Worm (Caenorhabditis elegans): Measurements from ENCODE around the gene rpia-1.
A peak's percentile ranks its signal among the peaks of the same experiment; 100 is the strongest.

rpia-1 gene

DNA sequence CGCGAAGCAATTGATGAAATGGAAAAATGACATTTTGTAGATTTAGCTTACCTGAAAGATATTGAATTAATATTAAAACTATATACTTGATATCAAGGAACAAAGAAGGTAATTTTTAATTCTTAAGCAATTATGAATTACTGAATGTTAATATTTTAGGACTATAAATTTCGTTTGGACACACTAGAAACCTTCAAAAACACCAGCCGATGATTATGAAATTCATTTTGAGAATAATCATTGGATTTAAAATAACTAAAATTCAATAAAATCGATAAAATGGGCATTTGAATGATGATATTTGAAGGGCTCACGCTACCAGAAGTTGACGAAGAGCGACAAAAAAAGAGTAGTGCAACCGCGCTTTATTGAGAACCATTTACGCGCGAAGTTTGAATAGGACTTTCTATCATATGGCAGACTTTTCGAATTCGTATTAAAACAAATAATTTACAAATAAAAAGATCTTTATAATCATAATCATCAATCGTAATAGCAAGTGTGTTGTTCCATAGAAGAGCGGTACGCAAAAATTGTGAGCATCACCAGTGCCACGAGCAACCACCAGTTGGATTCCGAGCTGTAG is 49.0 kb upstream of the rpia-1 start, which contains the start of gene ZK418.5 (continued):
- TF ChIP-seq pag-3 (tag; optimal IDR thresholded peaks at IDR 0.05; ENCODE audit: borderline replicate concordance, insufficient read depth) (no peak), nhr-76 (tag; optimal IDR thresholded peaks at IDR 0.05) (no peak), dsc-1 (tag; optimal IDR thresholded peaks at IDR 0.05) (no peak), rnt-1 (tag; optimal IDR thresholded peaks at IDR 0.05) (peak; percentile 78), lir-3 (tag; optimal IDR thresholded peaks at IDR 0.05; ENCODE audit: poor library complexity) (no peak), dpl-1 (GFP tag; optimal IDR thresholded peaks at IDR 0.05) (peak; percentile 92 to 97 (median 96)), jun-1 (tag; optimal IDR thresholded peaks at IDR 0.05) (no peak), ztf-4 (tag; optimal IDR thresholded peaks at IDR 0.05) (no peak), unc-98 (GFP tag; IDR thresholded peaks at IDR 0.05) (no peak), ceh-82 (tag; optimal IDR thresholded peaks at IDR 0.05) (peak; percentile 29 to 68 (median 42)), ceh-90 (tag; optimal IDR thresholded peaks at IDR 0.05) (no peak), blmp-1 (tag; optimal IDR thresholded peaks at IDR 0.05) (peak; percentile 6), nhr-90 (tag; optimal IDR thresholded peaks at IDR 0.05; ENCODE audit: poor library complexity) (peak; percentile 45), C34B4.2 (tag; optimal IDR thresholded peaks at IDR 0.05) (no peak), nhr-47 (tag; optimal IDR thresholded peaks at IDR 0.05) (peak; percentile 75), nhr-237 (tag; optimal IDR thresholded peaks at IDR 0.05) (no peak), F16B12.6 (tag; optimal IDR thresholded peaks at IDR 0.05) (peak; percentile 66), tbx-2 (tag; optimal IDR thresholded peaks at IDR 0.05) (peak; percentile 37), unc-62 (GFP tag; optimal IDR thresholded peaks at IDR 0.05) (no peak), ceh-88 (GFP tag; IDR thresholded peaks at IDR 0.05) (no peak), irx-1 (tag; optimal IDR thresholded peaks at IDR 0.05) (no peak), mef-2 (tag; optimal IDR thresholded peaks at IDR 0.05) (no peak), fkh-10 (GFP tag; optimal IDR thresholded peaks at IDR 0.05) (no peak), ces-1 (GFP tag; optimal IDR thresholded peaks at IDR 0.05) (no peak), Y116A8C.19 (tag; optimal IDR thresholded peaks at IDR 0.05; ENCODE audit: borderline replicate concordance) (no peak), elt-3 (tag; optimal IDR thresholded peaks at IDR 0.05) (no peak), zip-4 (GFP tag; optimal IDR thresholded peaks at IDR 0.05) (no peak), skn-1 (tag; optimal IDR thresholded peaks at IDR 0.05) (peak; percentile 78), C04F5.9 (tag; optimal IDR thresholded peaks at IDR 0.05) (no peak), efl-1 (optimal IDR thresholded peaks at IDR 0.05) (peak; percentile 97 to 99), efl-1 (GFP tag; optimal IDR thresholded peaks at IDR 0.05 in 1 of 2) (peak; percentile 97 to 100), lin-13 (GFP tag; optimal IDR thresholded peaks at IDR 0.05) (peak; percentile 6), fkh-4 (tag; optimal IDR thresholded peaks at IDR 0.05; ENCODE audit: borderline replicate concordance) (no peak), aly-2 (tag; optimal IDR thresholded peaks at IDR 0.05) (peak; percentile 20), mdl-1 (tag; optimal IDR thresholded peaks at IDR 0.05) (peak in 1 of 2 experiments; percentile 11), ama-1 (optimal IDR thresholded peaks at IDR 0.05) (no peak), fos-1 (tag; optimal IDR thresholded peaks at IDR 0.05) (peak; percentile 30), alr-1 (tag; optimal IDR thresholded peaks at IDR 0.05; ENCODE audit: borderline replicate concordance) (no peak), nhr-85 (tag) (peak; percentile 58), elt-2 (tag; optimal IDR thresholded peaks at IDR 0.05) (no peak), ceh-63 (GFP tag; optimal IDR thresholded peaks at IDR 0.05) (no peak), egl-13 (tag; optimal IDR thresholded peaks at IDR 0.05) (no peak), snpc-4 (tag; optimal IDR thresholded peaks at IDR 0.05) (peak; percentile 25), nhr-12 (tag; optimal IDR thresholded peaks at IDR 0.05) (no peak), ets-5 (GFP tag; IDR thresholded peaks at IDR 0.05) (no peak), unc-130 (tag; optimal IDR thresholded peaks at IDR 0.05) (no peak)
